Fruit fly (Drosophila melanogaster): ENCODE measurements around the gene CG15468.
A peak's percentile ranks its signal among the peaks of the same experiment; 100 is the strongest.

The CG15468 gene

dm6 chrX:4939788-4940441, 21.0 kb downstream of the CG15468 start (continued):
- TF ChIP-seq CG3838 (GFP tag; optimal IDR thresholded peaks at IDR 0.05) (peak; percentile 56), toy (GFP tag; IDR thresholded peaks at IDR 0.05) (peak; percentile 63; the same call in 1 of the 2 replicates), CG5180 (GFP tag; optimal IDR thresholded peaks at IDR 0.05) (peak; percentile 85), CkIIα-i1 (GFP tag; IDR thresholded peaks at IDR 0.05) (peak; percentile 65; the same call in 1 of the 2 replicates), pum (GFP tag; optimal IDR thresholded peaks at IDR 0.05) (peak; percentile 95), unpg (GFP tag; optimal IDR thresholded peaks at IDR 0.05) (peak; percentile 96), Usf (GFP tag; optimal IDR thresholded peaks at IDR 0.05) (peak; percentile 89), abd-A (tag; optimal IDR thresholded peaks at IDR 0.05) (no peak), MTF-1 (GFP tag; optimal IDR thresholded peaks at IDR 0.05; ENCODE audit: borderline replicate concordance) (peak; percentile 92), CG9727 (GFP tag; optimal IDR thresholded peaks at IDR 0.05) (peak; percentile 93), CG1792 (GFP tag; optimal IDR thresholded peaks at IDR 0.05) (peak; percentile 89), CG5245 (GFP tag; optimal IDR thresholded peaks at IDR 0.05) (peak; percentile 97), pho (GFP tag; optimal IDR thresholded peaks at IDR 0.05) (peak; percentile 81), CG17361 (GFP tag; IDR thresholded peaks at IDR 0.05) (peak; percentile 94), sim (GFP tag; IDR thresholded peaks at IDR 0.05) (peak; percentile 90), CG4854 (GFP tag; optimal IDR thresholded peaks at IDR 0.05) (peak; percentile 88), dm (GFP tag; optimal IDR thresholded peaks at IDR 0.05) (peak; percentile 83), ATbp (GFP tag; optimal IDR thresholded peaks at IDR 0.05) (peak; percentile 97), luna (GFP tag; optimal IDR thresholded peaks at IDR 0.05) (peak; percentile 38), cas (GFP tag; IDR thresholded peaks at IDR 0.05) (peak; percentile 66), CG10267 (tag; optimal IDR thresholded peaks at IDR 0.05) (peak; percentile 86), CG3281 (GFP tag; optimal IDR thresholded peaks at IDR 0.05) (peak; percentile 82), odd (GFP tag; optimal IDR thresholded peaks at IDR 0.05) (peak; percentile 91), CG9797 (GFP tag; optimal IDR thresholded peaks at IDR 0.05) (peak; percentile 32), crp (GFP tag; optimal IDR thresholded peaks at IDR 0.05) (peak; percentile 4 to 62), Poxn (GFP tag; IDR thresholded peaks at IDR 0.05) (no peak), CG7839 (tag; optimal IDR thresholded peaks at IDR 0.05) (peak; percentile 96), gfzf (GFP tag; optimal IDR thresholded peaks at IDR 0.05) (no peak), tap (tag; optimal IDR thresholded peaks at IDR 0.05) (peak; percentile 97), CG7357 (GFP tag; IDR thresholded peaks at IDR 0.05) (peak; percentile 87), Hr51 (GFP tag; optimal IDR thresholded peaks at IDR 0.05) (peak; percentile 91 to 93), CG13123 (GFP tag; optimal IDR thresholded peaks at IDR 0.05) (peak; percentile 84), dati (GFP tag; IDR thresholded peaks at IDR 0.05) (peak; percentile 92), CG15514 (GFP tag; optimal IDR thresholded peaks at IDR 0.05) (peak; percentile 67), Atf3 (GFP tag; optimal IDR thresholded peaks at IDR 0.05) (peak; percentile 93), CG1603 (tag; optimal IDR thresholded peaks at IDR 0.05) (peak; percentile 98), CG30020 (tag; optimal IDR thresholded peaks at IDR 0.05) (peak; percentile 68), nmo (GFP tag; optimal IDR thresholded peaks at IDR 0.05) (peak; percentile 95), twi (tag; optimal IDR thresholded peaks at IDR 0.05) (peak; percentile 90), Ets97D (GFP tag; optimal IDR thresholded peaks at IDR 0.05) (peak; percentile 73), CG1602 (GFP tag; optimal IDR thresholded peaks at IDR 0.05) (peak; percentile 95), CG8478 (optimal IDR thresholded peaks at IDR 0.05) (no peak), prd (optimal IDR thresholded peaks at IDR 0.05) (no peak), prd (GFP tag; IDR thresholded peaks at IDR 0.05) (peak; percentile 98), CG12236 (GFP tag; optimal IDR thresholded peaks at IDR 0.05) (peak; percentile 92), Scr (GFP tag; IDR thresholded peaks at IDR 0.05; ENCODE audit: partially characterized antibody) (no peak), Dad (GFP tag; optimal IDR thresholded peaks at IDR 0.05) (peak; percentile 89), vnd (GFP tag; IDR thresholded peaks at IDR 0.05; ENCODE audit: partially characterized antibody) (no peak), chn (GFP tag; optimal IDR thresholded peaks at IDR 0.05) (peak; percentile 97), CG3407 (GFP tag; optimal IDR thresholded peaks at IDR 0.05) (peak; percentile 89)

All from whole organism, embryonic.